Fruit fly (Drosophila melanogaster): ENCODE data around the gene CG7407.

- TF ChIP-seq usp (GFP tag; optimal IDR thresholded peaks at IDR 0.05) (no peak), Rel (GFP tag; optimal IDR thresholded peaks at IDR 0.05) (no peak), Rel (tag; optimal IDR thresholded peaks at IDR 0.05) (no peak), Hnf4 (GFP tag; optimal IDR thresholded peaks at IDR 0.05) (no peak), sv (GFP tag; optimal IDR thresholded peaks at IDR 0.05) (no peak), N (GFP tag; optimal IDR thresholded peaks at IDR 0.05) (no peak), OdsH (GFP tag; optimal IDR thresholded peaks at IDR 0.05) (no peak), psq (GFP tag; optimal IDR thresholded peaks at IDR 0.05) (no peak)
Observed at dm6 chr3L:21787883-21788282, 35.4 kb upstream of the CG7407 start.

All from whole organism, wandering third instar larva.